Worm (Caenorhabditis elegans): ENCODE measurements around the gene ZK596.2.

The ZK596.2 gene

DNA sequence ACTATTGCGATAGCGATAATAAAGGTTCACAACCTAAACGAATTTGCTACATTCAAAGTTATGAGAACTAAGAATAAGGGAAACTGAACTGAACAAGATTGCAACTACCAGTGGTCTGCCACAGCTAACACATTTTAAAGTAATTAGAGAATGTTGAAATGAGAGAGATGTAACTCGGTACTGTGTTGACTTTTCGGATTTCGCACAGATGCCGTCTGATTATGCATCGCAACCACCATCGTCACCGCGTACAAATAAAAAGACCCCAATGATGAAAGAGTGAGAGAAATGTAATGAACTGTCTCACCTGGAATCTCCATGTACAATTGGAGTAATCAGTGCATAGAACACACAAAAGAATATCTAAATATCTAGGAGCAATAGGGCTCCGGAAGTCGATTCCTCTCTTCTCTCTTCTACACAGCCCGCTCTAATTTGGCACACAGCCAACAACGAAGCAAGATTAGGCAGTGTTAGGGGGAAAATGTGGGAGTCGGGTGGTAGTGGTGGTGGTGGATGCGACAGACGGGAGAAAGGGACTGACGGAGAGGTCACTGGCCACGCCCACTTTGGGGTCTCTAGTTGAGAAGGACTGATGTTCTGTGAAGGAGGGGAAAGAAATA, 40.4 kb downstream of the ZK596.2 start, which contains the start of gene F13E9.11:
Gene F13E9.11 (minus strand): TSS at position 507 of the 623 bp plus-strand sequence.
- TF ChIP-seq spr-3 (GFP tag; optimal IDR thresholded peaks at IDR 0.05): no peak
- TF ChIP-seq jun-1 (tag; optimal IDR thresholded peaks at IDR 0.05): no peak
- no peak for TF ChIP-seq F26F4.8 (GFP tag; conservative IDR thresholded peaks at IDR 0.05)
- TF ChIP-seq duxl-1 (tag; optimal IDR thresholded peaks at IDR 0.05; ENCODE audit: poor library complexity): no peak
- TF ChIP-seq ces-1 (GFP tag; optimal IDR thresholded peaks at IDR 0.05): no peak
- TF ChIP-seq unc-62 (GFP tag; optimal IDR thresholded peaks at IDR 0.05 in 1 of 2): peak in 1 of 2 experiments; percentile 97
- no peak for TF ChIP-seq unc-62 (tag; optimal IDR thresholded peaks at IDR 0.05)
- no peak for TF ChIP-seq ceh-82 (tag; optimal IDR thresholded peaks at IDR 0.05)
- TF ChIP-seq lin-39 (tag; optimal IDR thresholded peaks at IDR 0.05): no peak
- peak; percentile 95 for TF ChIP-seq aha-1 (tag)
- 0 out of 2 replicates have a peak, but pooled peaks have one; percentile 10 for TF ChIP-seq ctbp-1 (GFP tag; IDR thresholded peaks at IDR 0.05)
- peak; percentile 14 for TF ChIP-seq mxl-3 (GFP tag; optimal IDR thresholded peaks at IDR 0.05)
- TF ChIP-seq dve-1 (tag; optimal IDR thresholded peaks at IDR 0.05; ENCODE audit: insufficient read depth): no peak
- TF ChIP-seq rbr-2 (tag; optimal IDR thresholded peaks at IDR 0.05): peak; percentile 54

DNA sequence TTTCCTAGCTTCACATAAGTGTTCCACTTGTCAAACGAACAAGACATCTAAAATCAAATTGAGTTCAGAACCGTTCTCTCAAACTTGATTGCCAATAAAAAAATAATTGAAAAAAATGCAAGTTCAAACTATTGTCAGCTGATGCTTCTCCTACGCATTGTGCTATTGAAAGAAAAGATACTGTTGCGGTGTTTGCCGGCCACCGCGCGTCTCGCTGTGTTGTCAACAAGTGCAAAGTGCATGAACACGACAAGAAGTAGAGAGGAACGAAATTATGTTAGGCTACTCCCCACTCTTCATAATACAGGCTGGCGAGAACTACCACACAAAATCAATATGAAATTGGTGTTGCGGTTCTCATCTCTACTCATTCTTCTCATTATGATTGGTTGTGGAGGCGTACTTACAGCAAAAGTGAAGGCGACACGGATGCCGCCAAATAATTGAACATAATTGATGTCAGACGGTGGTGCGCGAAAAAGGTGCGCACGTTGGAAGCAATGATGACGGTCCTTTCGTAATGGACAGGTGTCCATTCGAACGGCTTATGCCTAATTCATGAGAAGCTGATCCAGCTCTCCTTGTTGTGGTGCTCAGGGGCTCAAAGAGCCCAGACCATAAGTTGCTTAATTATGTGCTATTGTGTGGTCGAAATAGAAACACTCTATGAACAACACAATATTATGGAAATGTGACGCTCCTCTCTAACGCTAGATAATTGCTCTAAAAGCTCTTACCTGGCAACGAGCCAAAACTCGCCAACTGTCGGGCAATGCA, 41.5 kb downstream of the ZK596.2 start:
- no peak for TF ChIP-seq T20F7.1 (GFP tag; optimal IDR thresholded peaks at IDR 0.05)
- no peak for TF ChIP-seq unc-39 (tag; optimal IDR thresholded peaks at IDR 0.05)
- 0 out of 2 replicates have a peak, but pooled peaks have one; percentile 9 for TF ChIP-seq F26F4.8 (GFP tag; conservative IDR thresholded peaks at IDR 0.05)
- TF ChIP-seq unc-62 (GFP tag; optimal IDR thresholded peaks at IDR 0.05 in 1 of 2): peak in 1 of 2 experiments; percentile 89
- no peak for TF ChIP-seq unc-62 (tag; optimal IDR thresholded peaks at IDR 0.05)
- no peak for TF ChIP-seq daf-16 (GFP tag; optimal IDR thresholded peaks at IDR 0.05)
- peak; percentile 71 for TF ChIP-seq daf-16 (tag; optimal IDR thresholded peaks at IDR 0.05)
- no peak for TF ChIP-seq R02D3.7 (tag; optimal IDR thresholded peaks at IDR 0.05)
- no peak for TF ChIP-seq gei-8 (GFP tag; optimal IDR thresholded peaks at IDR 0.05)
- TF ChIP-seq saeg-2 (GFP tag; IDR thresholded peaks at IDR 0.05): no peak

DNA sequence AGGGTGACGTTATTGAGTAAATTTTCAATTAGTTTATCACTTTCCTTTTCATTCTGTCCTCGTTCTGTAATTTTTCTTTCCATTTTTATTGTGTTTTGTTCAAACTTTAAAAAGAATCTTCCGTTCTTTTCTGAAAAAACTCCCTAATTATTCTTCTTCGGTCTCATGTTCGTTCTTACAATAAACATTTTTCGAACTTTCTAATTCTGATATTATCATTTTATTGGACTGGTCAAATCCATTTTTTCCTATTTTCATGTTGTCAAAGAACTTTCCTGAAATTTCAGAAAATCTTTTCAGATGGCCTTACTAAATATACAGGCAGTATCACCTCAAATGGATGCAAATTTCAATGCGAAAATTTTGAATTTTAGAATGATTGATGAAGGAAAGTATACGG, 45.1 kb downstream of the ZK596.2 start, which contains the start of gene nish-1:
Gene nish-1 (plus strand): TSS at position 301 of the 400 bp plus-strand sequence.
- TF ChIP-seq aha-1 (tag): no peak
- TF ChIP-seq ceh-62 (tag; optimal IDR thresholded peaks at IDR 0.05): no peak
- TF ChIP-seq egl-43 (GFP tag; IDR thresholded peaks at IDR 0.05): no peak
- no peak for TF ChIP-seq hlh-30 (tag; optimal IDR thresholded peaks at IDR 0.05; ENCODE audit: insufficient read depth)
- TF ChIP-seq lin-13 (GFP tag; optimal IDR thresholded peaks at IDR 0.05): no peak
- TF ChIP-seq nhr-11 (tag; optimal IDR thresholded peaks at IDR 0.05): no peak
- no peak for TF ChIP-seq D1046.2 (GFP tag; IDR thresholded peaks at IDR 0.05)
- TF ChIP-seq lim-7 (GFP tag; IDR thresholded peaks at IDR 0.05): no peak
- TF ChIP-seq mep-1 (tag; optimal IDR thresholded peaks at IDR 0.05): no peak
- no peak for TF ChIP-seq zip-11 (GFP tag; IDR thresholded peaks at IDR 0.05)
- TF ChIP-seq madf-9 (GFP tag; conservative IDR thresholded peaks at IDR 0.05): no peak
- TF ChIP-seq tra-1 (GFP tag; IDR thresholded peaks at IDR 0.05): no peak
- TF ChIP-seq dpl-1 (GFP tag; optimal IDR thresholded peaks at IDR 0.05): no peak
- no peak for TF ChIP-seq Y75B8A.6 (GFP tag; IDR thresholded peaks at IDR 0.05)
- no peak for TF ChIP-seq Y5F2A.4 (GFP tag; optimal IDR thresholded peaks at IDR 0.05)
- no peak for TF ChIP-seq tag-97 (GFP tag; IDR thresholded peaks at IDR 0.05)
- no peak for TF ChIP-seq ceh-28 (tag; optimal IDR thresholded peaks at IDR 0.05)
- TF ChIP-seq nhr-111 (GFP tag; optimal IDR thresholded peaks at IDR 0.05): no peak

All from whole organism, L4 larva.